Worm (Caenorhabditis elegans) whole organism, L4 larva: ENCODE results near the gene D1086.12.

Experiments used
- F10B5.3 ChIP-seq: sonication (generic microtip); optimal IDR thresholded peaks from 2 replicates; lab custom pipeline; 2016; ENCODE audit warnings: mild to moderate bottlenecking, missing genetic modification characterization, missing compliant biosample characterization
- F26F4.8 ChIP-seq: fragments of 200-800 bp; sonication (Bioruptor generic); conservative IDR thresholded peaks from 2 replicates; pipeline ENCODE4 v1.3.6; 2022; ENCODE audit warnings: missing genetic modification characterization, missing compliant biosample characterization
- F44E2.7 ChIP-seq: fragments of 200-800 bp; sonication (Bioruptor generic); IDR thresholded peaks from 2 replicates; pipeline ENCODE4 v2.1.2; 2022; ENCODE audit warnings: missing genetic modification characterization, missing compliant biosample characterization
- F49E8.2 ChIP-seq: sonication (generic microtip); optimal IDR thresholded peaks from 2 replicates; lab custom pipeline; 2016; ENCODE audit warnings: missing compliant biosample characterization, mild to moderate bottlenecking, missing genetic modification characterization, borderline replicate concordance
- Y75B8A.6 ChIP-seq: fragments of 200-800 bp; sonication (Bioruptor generic); IDR thresholded peaks from 2 replicates; pipeline ENCODE4 v1.3.6; 2022; ENCODE audit warnings: missing genetic modification reagents, missing genetic modification characterization, missing compliant biosample characterization
- aha-1 ChIP-seq: fragments of 150-350 bp; peaks from one replicate; lab custom pipeline; 2014; ENCODE audit warnings: missing biosample characterization, missing genetic modification characterization
- arid-1 ChIP-seq: fragments of 200-800 bp; sonication (Bioruptor generic); conservative IDR thresholded peaks from 2 replicates; pipeline ENCODE4 v1.3.6; 2022; ENCODE audit warnings: missing genetic modification reagents, missing genetic modification characterization, missing compliant biosample characterization
- ceh-28 ChIP-seq: fragments of 150-350 bp; optimal IDR thresholded peaks from 2 replicates; lab custom pipeline; 2014; ENCODE audit warnings: missing biosample characterization, missing genetic modification reagents, missing genetic modification characterization
- ces-1 ChIP-seq: fragments of 150-350 bp; sonication (generic microtip); optimal IDR thresholded peaks from 4 replicates; lab custom pipeline; 2014; ENCODE audit warnings: missing biosample characterization, missing genetic modification reagents, missing genetic modification characterization
- daf-12 ChIP-seq: fragments of 150-350 bp; optimal IDR thresholded peaks from 2 replicates; lab custom pipeline; 2014; ENCODE audit warnings: missing biosample characterization, missing genetic modification reagents, missing genetic modification characterization
- daf-16 ChIP-seq, 3 experiments: sonication (generic microtip); optimal IDR thresholded peaks; 2 replicates each; lab custom pipeline; 2016 to 2017; ENCODE audit warnings: missing genetic modification characterization in 3 of 3, missing genetic modification reagents in 3 of 3, mild to moderate bottlenecking in 2 of 3, missing compliant biosample characterization in 2 of 3, missing biosample characterization in 1 of 3, moderate library complexity in 1 of 3
- daf-8 ChIP-seq: fragments of 200-800 bp; sonication (Bioruptor generic); IDR thresholded peaks from 2 replicates; pipeline ENCODE4 v1.3.6; 2022; ENCODE audit warnings: missing genetic modification characterization, missing compliant biosample characterization
- dve-1 ChIP-seq: sonication (generic microtip); optimal IDR thresholded peaks from 2 replicates; lab custom pipeline; 2017; ENCODE audit warnings: antibody characterized with exemption, mild to moderate bottlenecking, missing genetic modification characterization, missing compliant biosample characterization; ENCODE audit not compliant: insufficient read depth
- fkh-10 ChIP-seq: fragments of 150-350 bp; optimal IDR thresholded peaks from 2 replicates; lab custom pipeline; 2014; ENCODE audit warnings: missing biosample characterization, missing genetic modification reagents, missing genetic modification characterization
- hlh-11 ChIP-seq: fragments of 200-800 bp; sonication (Bioruptor generic); optimal IDR thresholded peaks from 2 replicates; lab custom pipeline; 2018; ENCODE audit warnings: mild to moderate bottlenecking, missing genetic modification characterization, missing compliant biosample characterization
- madf-9 ChIP-seq: fragments of 200-800 bp; sonication (Bioruptor generic); conservative IDR thresholded peaks from 2 replicates; pipeline ENCODE4 v1.3.6; 2022; ENCODE audit warnings: missing genetic modification reagents, missing genetic modification characterization, missing compliant biosample characterization
- mep-1 ChIP-seq: fragments of 150-350 bp; sonication (generic microtip); optimal IDR thresholded peaks from 3 replicates; lab custom pipeline; 2014; ENCODE audit warnings: missing biosample characterization, missing genetic modification characterization
- nhr-10 ChIP-seq: fragments of 150-350 bp; optimal IDR thresholded peaks from 2 replicates; lab custom pipeline; 2014; ENCODE audit warnings: missing biosample characterization, missing genetic modification characterization
- nhr-11 ChIP-seq: fragments of 150-350 bp; optimal IDR thresholded peaks from 2 replicates; lab custom pipeline; 2014; ENCODE audit warnings: missing biosample characterization, missing genetic modification characterization
- nhr-111 ChIP-seq: fragments of 200-800 bp; sonication (Bioruptor generic); optimal IDR thresholded peaks from 2 replicates; lab custom pipeline; 2018; ENCODE audit warnings: mild to moderate bottlenecking, missing genetic modification characterization, missing compliant biosample characterization
- nhr-237 ChIP-seq: sonication (generic microtip); optimal IDR thresholded peaks from 2 replicates; lab custom pipeline; 2017; ENCODE audit warnings: missing biosample characterization, missing genetic modification characterization
- nhr-25 ChIP-seq: sonication (generic microtip); optimal IDR thresholded peaks from 2 replicates; lab custom pipeline; 2017; ENCODE audit warnings: missing genetic modification characterization, mild to moderate bottlenecking, missing compliant biosample characterization, antibody characterized with exemption, moderate library complexity, borderline replicate concordance; ENCODE audit not compliant: insufficient read depth
- nhr-42 ChIP-seq: fragments of 200-800 bp; sonication (Bioruptor generic); IDR thresholded peaks from 2 replicates; pipeline ENCODE4 v1.3.6; 2022; ENCODE audit warnings: missing genetic modification characterization, missing compliant biosample characterization
- nhr-48 ChIP-seq: sonication (generic microtip); optimal IDR thresholded peaks from 2 replicates; lab custom pipeline; 2016; ENCODE audit warnings: mild to moderate bottlenecking, missing genetic modification characterization, missing compliant biosample characterization
- set-16 ChIP-seq: fragments of 200-800 bp; sonication (Bioruptor generic); IDR thresholded peaks from 2 replicates; pipeline ENCODE4 v1.3.6; 2022; ENCODE audit warnings: missing genetic modification reagents, missing genetic modification characterization, missing compliant biosample characterization
- unc-39 ChIP-seq: sonication (generic microtip); optimal IDR thresholded peaks from 2 replicates; lab custom pipeline; 2017; ENCODE audit warnings: missing biosample characterization, missing genetic modification characterization
- unc-62 ChIP-seq, 3 experiments: fragments of 150-350 bp in 1 of 3; sonication (generic microtip); optimal IDR thresholded peaks in 2 of 3; peaks in 1 of 3; 1 replicate in 1 of 3; 2 replicates in 2 of 3; lab custom pipeline; 2014 to 2017; ENCODE audit warnings: missing biosample characterization in 3 of 3, missing genetic modification characterization in 3 of 3, missing genetic modification reagents in 3 of 3, missing genotype in 1 of 3
- zfp-3 ChIP-seq: fragments of 200-800 bp; sonication (Bioruptor generic); conservative IDR thresholded peaks from 2 replicates; pipeline ENCODE4 v1.3.6; 2022; ENCODE audit warnings: missing genetic modification reagents, missing genetic modification characterization, missing compliant biosample characterization
- zip-2 ChIP-seq: fragments of 150-350 bp; optimal IDR thresholded peaks from 2 replicates; lab custom pipeline; 2014; ENCODE audit warnings: missing biosample characterization, missing genetic modification characterization
- ztf-7 ChIP-seq: fragments of 150-350 bp; optimal IDR thresholded peaks from 2 replicates; lab custom pipeline; 2014; ENCODE audit warnings: missing biosample characterization, missing genetic modification characterization

D1086.12 gene

DNA sequence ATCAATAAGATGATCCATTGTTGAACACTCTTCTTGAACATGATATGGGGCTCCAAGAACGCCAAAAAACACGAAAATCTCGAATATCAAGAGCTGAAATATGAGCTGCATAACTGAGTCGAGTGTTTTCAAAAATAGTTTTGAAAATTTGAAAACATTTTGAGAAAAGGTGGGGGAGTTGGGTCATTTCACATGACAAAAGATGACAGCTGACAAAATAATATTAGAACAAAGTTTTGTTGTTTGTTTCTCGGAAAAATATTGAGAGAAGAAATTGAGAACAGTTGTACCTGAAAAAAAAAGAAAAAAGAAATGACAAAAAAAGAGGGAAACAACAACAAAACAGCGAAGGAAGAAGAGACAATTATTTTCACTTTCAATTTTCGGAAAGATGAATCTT is 2.5 kb upstream of the D1086.12 start, which contains the start of the genes D1086.2 and D1086.1:
D1086.2 (minus strand) TSS at position 150 of the 400 bp plus-strand sequence.
D1086.1 (plus strand) TSS at position 340 of the 400 bp plus-strand sequence.
- TF ChIP-seq fkh-10 (GFP tag; lab: Kevin White, UChicago): no peak
- TF ChIP-seq zfp-3 (GFP tag; lab: Robert Waterston, UW): no peak
- no peak for TF ChIP-seq F10B5.3
- TF ChIP-seq F26F4.8 (GFP tag; lab: Robert Waterston, UW): no peak
- TF ChIP-seq daf-16 (GFP tag; optimal IDR thresholded peaks at IDR 0.05; lab: Kevin White, UChicago): peak in 1 of 2 experiments; percentile 94
- TF ChIP-seq daf-16 (tag; optimal IDR thresholded peaks at IDR 0.05; lab: Kevin White, UChicago): no peak
- TF ChIP-seq aha-1 (tag; lab: Kevin White, UChicago): peak; percentile 39
- TF ChIP-seq ces-1 (GFP tag; lab: Kevin White, UChicago): no peak
- no peak for TF ChIP-seq zip-2
- no peak for TF ChIP-seq ceh-28 (tag; lab: Kevin White, UChicago)
- TF ChIP-seq F44E2.7 (GFP tag; lab: Robert Waterston, UW): no peak
- TF ChIP-seq ztf-7 (tag; lab: Kevin White, UChicago): no peak

ce11 chrV:14103970-14104369 is 3.0 kb downstream of the D1086.12 start, which contains the start of gene D1086.9:
Gene D1086.9 (plus strand): TSS chrV:14104270.
- TF ChIP-seq unc-39 (tag; lab: Kevin White, UChicago) (no peak), nhr-10 (tag; lab: Kevin White, UChicago) (no peak), hlh-11 (tag; lab: Kevin White, UChicago) (no peak), nhr-111 (GFP tag; lab: Kevin White, UChicago) (no peak), ztf-7 (tag; lab: Kevin White, UChicago) (no peak), arid-1 (no peak), nhr-42 (no peak), mep-1 (tag; lab: Kevin White, UChicago) (no peak)

DNA sequence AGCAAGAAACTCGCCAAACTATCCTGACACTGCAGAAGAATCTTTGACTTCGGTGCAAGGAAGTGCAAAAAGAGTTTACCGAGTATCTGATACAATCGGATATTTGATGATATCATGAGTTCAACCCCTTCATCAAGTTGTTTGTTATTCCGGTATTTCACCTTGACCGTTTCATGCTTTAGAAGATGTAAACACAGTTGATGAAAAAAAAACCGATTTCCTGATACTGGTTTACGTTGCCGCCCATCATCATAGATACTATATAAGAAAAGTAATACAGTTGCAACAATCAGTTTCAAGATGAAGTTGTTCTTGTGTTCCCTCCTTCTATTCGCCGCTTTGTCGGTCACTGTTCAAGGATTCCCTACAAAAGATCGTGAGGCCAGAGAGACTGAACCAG is 6.5 kb downstream of the D1086.12 start, which contains the start of gene H39E23.3:
H39E23.3 (plus strand) TSS at position 301 of the 400 bp plus-strand sequence.
- TF ChIP-seq nhr-48: no peak
- TF ChIP-seq dve-1: no peak
- no peak for TF ChIP-seq daf-16 (GFP tag; optimal IDR thresholded peaks at IDR 0.05; lab: Kevin White, UChicago)
- no peak for TF ChIP-seq daf-16 (tag; optimal IDR thresholded peaks at IDR 0.05; lab: Kevin White, UChicago)
- TF ChIP-seq unc-62 (GFP tag; optimal IDR thresholded peaks at IDR 0.05 in 1 of 2; lab: Kevin White, UChicago): no peak
- no peak for TF ChIP-seq unc-62 (tag; optimal IDR thresholded peaks at IDR 0.05; lab: Kevin White, UChicago)
- TF ChIP-seq Y75B8A.6: no peak
- TF ChIP-seq, all 104 proteins: peak for 0

ce11 chrV:14110042-14110441 is 9.1 kb downstream of the D1086.12 start, which contains the start of gene H39E23.2:
Gene H39E23.2 (plus strand): TSS chrV:14110342.
- TF ChIP-seq nhr-237 (tag; lab: Kevin White, UChicago): no peak
- TF ChIP-seq zip-2: no peak
- TF ChIP-seq daf-8: no peak
- no peak for TF ChIP-seq daf-12 (tag; lab: Kevin White, UChicago)
- TF ChIP-seq F49E8.2: no peak
- TF ChIP-seq madf-9 (GFP tag; lab: Robert Waterston, UW): no peak
- no peak for TF ChIP-seq F26F4.8 (GFP tag; lab: Robert Waterston, UW)
- TF ChIP-seq hlh-11 (tag; lab: Kevin White, UChicago): no peak
- no peak for TF ChIP-seq nhr-11 (tag; lab: Kevin White, UChicago)
- no peak for TF ChIP-seq nhr-42
- TF ChIP-seq F44E2.7 (GFP tag; lab: Robert Waterston, UW): no peak

DNA sequence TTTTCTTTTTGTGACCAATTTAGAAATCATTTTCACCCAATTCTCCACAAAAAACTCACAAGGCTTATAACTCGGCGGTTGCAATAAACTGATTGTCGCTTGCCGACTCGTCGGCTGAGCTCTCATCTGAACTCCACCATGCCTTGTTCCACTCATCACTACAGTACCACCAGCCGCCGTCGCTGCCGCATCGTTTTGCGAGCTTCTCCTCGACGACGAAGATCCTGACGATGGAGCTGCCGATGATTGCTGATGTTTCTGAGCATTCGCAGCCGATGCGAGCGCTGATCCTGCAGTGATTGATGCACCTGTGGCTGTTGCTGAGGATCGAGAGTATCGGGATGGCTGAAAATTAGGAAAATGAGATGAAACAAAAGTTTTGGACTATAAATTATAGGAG is 19.7 kb downstream of the D1086.12 start:
- TF ChIP-seq set-16 (GFP tag; lab: Robert Waterston, UW) (peak; percentile 71), unc-62 (GFP tag; optimal IDR thresholded peaks at IDR 0.05 in 1 of 2; lab: Kevin White, UChicago) (peak in 1 of 2 experiments; percentile 75), unc-62 (tag; optimal IDR thresholded peaks at IDR 0.05; lab: Kevin White, UChicago) (no peak), nhr-25 (tag; lab: Kevin White, UChicago) (no peak)
